Fruit fly (Drosophila melanogaster) whole organism, embryonic: ENCODE data around the gene Hrb27C.

Experiments
- Ada2b ChIP-seq: fragments of 200-800 bp; sonication (Bioruptor generic); IDR thresholded peaks from 2 replicates; pipeline ENCODE4 v1.3.6; 2022; ENCODE audit warnings: missing biosample characterization, missing genetic modification characterization
- B-H2 ChIP-seq: fragments of 200-800 bp; sonication (Bioruptor generic); optimal IDR thresholded peaks from 2 replicates; lab custom pipeline; 2018; ENCODE audit warnings: missing biosample characterization, mild to moderate bottlenecking, missing genetic modification characterization
- CG10366 ChIP-seq: fragments of 200-800 bp; sonication (Bioruptor generic); IDR thresholded peaks from 2 replicates; pipeline ENCODE4 v1.3.6; 2022; ENCODE audit warnings: missing biosample characterization, missing genetic modification characterization
- CG10431 ChIP-seq: fragments of 200-800 bp; sonication (Bioruptor generic); optimal IDR thresholded peaks from 3 replicates; lab custom pipeline; 2018; ENCODE audit warnings: missing biosample characterization, mild to moderate bottlenecking, missing genetic modification characterization
- CG12219 ChIP-seq: fragments of 200-800 bp; sonication (Bioruptor generic); optimal IDR thresholded peaks from 3 replicates; lab custom pipeline; 2018; ENCODE audit warnings: missing biosample characterization, mild to moderate bottlenecking, missing genetic modification characterization
- CG13296 ChIP-seq: fragments of 200-800 bp; sonication (Bioruptor generic); optimal IDR thresholded peaks from 3 replicates; lab custom pipeline; 2018; ENCODE audit warnings: missing biosample characterization, mild to moderate bottlenecking, missing genetic modification characterization
- CG14014 ChIP-seq: fragments of 200-800 bp; sonication (Bioruptor generic); IDR thresholded peaks from 2 replicates; pipeline ENCODE4 v1.3.6; 2022; ENCODE audit warnings: missing biosample characterization, missing genetic modification characterization
- CG14965 ChIP-seq: fragments of 200-800 bp; sonication (Bioruptor generic); optimal IDR thresholded peaks from 2 replicates; lab custom pipeline; 2016; ENCODE audit warnings: missing biosample characterization, missing genetic modification characterization, borderline replicate concordance
- CG15514 ChIP-seq: fragments of 200-800 bp; sonication (Bioruptor generic); optimal IDR thresholded peaks from 3 replicates; lab custom pipeline; 2017; ENCODE audit warnings: missing biosample characterization, missing genetic modification characterization, mild to moderate bottlenecking, moderate library complexity, missing genetic modification reagents
- CG15696 ChIP-seq: fragments of 200-800 bp; sonication (Bioruptor generic); optimal IDR thresholded peaks from 2 replicates; lab custom pipeline; 2019; ENCODE audit warnings: missing biosample characterization, mild to moderate bottlenecking, missing genetic modification characterization, moderate library complexity
- CG16815 ChIP-seq: fragments of 200-800 bp; sonication (Bioruptor generic); optimal IDR thresholded peaks from 3 replicates; lab custom pipeline; 2017; ENCODE audit warnings: missing biosample characterization, mild to moderate bottlenecking, missing genetic modification characterization
- CG18011 ChIP-seq: fragments of 200-800 bp; sonication (Bioruptor generic); optimal IDR thresholded peaks from 2 replicates; lab custom pipeline; 2017; ENCODE audit warnings: missing biosample characterization, missing genetic modification characterization, mild to moderate bottlenecking, moderate library complexity, missing genotype
- CG2116 ChIP-seq: fragments of 200-800 bp; sonication (Bioruptor generic); optimal IDR thresholded peaks from 3 replicates; lab custom pipeline; 2018; ENCODE audit warnings: missing biosample characterization, mild to moderate bottlenecking, missing genetic modification characterization
- CG33557 ChIP-seq: fragments of 200-800 bp; sonication (Bioruptor generic); optimal IDR thresholded peaks from 2 replicates; lab custom pipeline; 2019; ENCODE audit warnings: missing biosample characterization, mild to moderate bottlenecking, missing genetic modification characterization, moderate library complexity
- CG4328 ChIP-seq: fragments of 200-800 bp; sonication (Bioruptor generic); optimal IDR thresholded peaks from 3 replicates; lab custom pipeline; 2017; ENCODE audit warnings: missing biosample characterization, missing genetic modification reagents, missing genetic modification characterization
- CG4360 ChIP-seq: fragments of 200-800 bp; sonication (Bioruptor generic); IDR thresholded peaks from 2 replicates; pipeline ENCODE4 v1.3.6; 2022; ENCODE audit warnings: missing biosample characterization, missing genetic modification characterization
- CG4820 ChIP-seq: fragments of 200-800 bp; sonication (Bioruptor generic); optimal IDR thresholded peaks from 3 replicates; lab custom pipeline; 2016; ENCODE audit warnings: missing biosample characterization, missing genetic modification characterization
- CG7271 ChIP-seq: fragments of 200-800 bp; sonication (Bioruptor generic); optimal IDR thresholded peaks from 2 replicates; lab custom pipeline; 2018; ENCODE audit warnings: missing biosample characterization, mild to moderate bottlenecking, missing genetic modification characterization, moderate library complexity
- CG7839 ChIP-seq: fragments of 200-800 bp; sonication (Bioruptor generic); optimal IDR thresholded peaks from 3 replicates; lab custom pipeline; 2018; ENCODE audit warnings: missing biosample characterization, mild to moderate bottlenecking, missing genetic modification characterization, moderate library complexity
- CG9797 ChIP-seq: fragments of 200-800 bp; sonication (Bioruptor generic); optimal IDR thresholded peaks from 3 replicates; lab custom pipeline; 2018; ENCODE audit warnings: missing biosample characterization, mild to moderate bottlenecking, missing genetic modification characterization
- Chrac-16 ChIP-seq: fragments of 200-800 bp; sonication (Bioruptor generic); optimal IDR thresholded peaks from 3 replicates; lab custom pipeline; 2016; ENCODE audit warnings: missing biosample characterization, missing genetic modification characterization
- CoRest ChIP-seq: fragments of 200-800 bp; sonication (Bioruptor generic); optimal IDR thresholded peaks from 3 replicates; lab custom pipeline; 2018; ENCODE audit warnings: missing biosample characterization, mild to moderate bottlenecking, missing genetic modification characterization, moderate library complexity
- E2f1 ChIP-seq: fragments of 200-800 bp; sonication (Bioruptor generic); IDR thresholded peaks from 2 replicates; pipeline ENCODE4 v1.3.6; 2022; ENCODE audit warnings: missing biosample characterization, missing genetic modification characterization
- Ets65A ChIP-seq: fragments of 200-800 bp; sonication (Bioruptor generic); peaks from one replicate; lab custom pipeline; 2016; ENCODE audit warnings: missing biosample characterization, missing genetic modification characterization
- Fer1 ChIP-seq: fragments of 200-800 bp; sonication (Bioruptor generic); optimal IDR thresholded peaks from 2 replicates; lab custom pipeline; 2017; ENCODE audit warnings: missing biosample characterization, mild to moderate bottlenecking, missing genetic modification characterization
- Fer2 ChIP-seq: fragments of 200-800 bp; sonication (Bioruptor generic); optimal IDR thresholded peaks from 2 replicates; lab custom pipeline; 2018; ENCODE audit warnings: missing biosample characterization, mild to moderate bottlenecking, missing genetic modification characterization, moderate library complexity
- H2.0 ChIP-seq: fragments of 200-800 bp; sonication (Bioruptor generic); IDR thresholded peaks from 2 replicates; pipeline ENCODE4 v1.3.6; 2022; ENCODE audit warnings: missing biosample characterization, missing genetic modification characterization
- HHEX ChIP-seq: fragments of 200-800 bp; sonication (Bioruptor generic); optimal IDR thresholded peaks from 3 replicates; lab custom pipeline; 2017; ENCODE audit warnings: missing biosample characterization, mild to moderate bottlenecking, missing genetic modification characterization, missing genetic modification reagents
- Jarid2 ChIP-seq: fragments of 200-800 bp; sonication (Bioruptor generic); optimal IDR thresholded peaks from 3 replicates; lab custom pipeline; 2017; ENCODE audit warnings: mild to moderate bottlenecking, missing biosample characterization, missing genetic modification reagents, missing genetic modification characterization
- MESR4 ChIP-seq: fragments of 200-800 bp; sonication (Bioruptor generic); optimal IDR thresholded peaks from 2 replicates; lab custom pipeline; 2018; ENCODE audit warnings: missing biosample characterization, mild to moderate bottlenecking, missing genetic modification characterization, moderate library complexity
- Med ChIP-seq: fragments of 200-800 bp; sonication (Bioruptor generic); peaks from one replicate; lab custom pipeline; 2016; ENCODE audit warnings: missing biosample characterization, missing genetic modification characterization, mild to moderate bottlenecking, inconsistent platforms, moderate library complexity
- Nf-YB ChIP-seq: fragments of 200-800 bp; sonication (Bioruptor generic); optimal IDR thresholded peaks from 3 replicates; lab custom pipeline; 2019; ENCODE audit warnings: missing biosample characterization, mild to moderate bottlenecking, missing genetic modification characterization, moderate library complexity
- Oli ChIP-seq: fragments of 200-800 bp; sonication (Bioruptor generic); optimal IDR thresholded peaks from 2 replicates; lab custom pipeline; 2018; ENCODE audit warnings: missing biosample characterization, mild to moderate bottlenecking, missing genetic modification characterization, moderate library complexity
- Six4 ChIP-seq: fragments of 200-800 bp; sonication (Bioruptor generic); optimal IDR thresholded peaks from 2 replicates; lab custom pipeline; 2016; ENCODE audit warnings: missing biosample characterization, missing genetic modification characterization
- Sox102F ChIP-seq: fragments of 200-800 bp; sonication (Bioruptor generic); optimal IDR thresholded peaks from 2 replicates; lab custom pipeline; 2018; ENCODE audit warnings: missing biosample characterization, mild to moderate bottlenecking, missing genetic modification characterization, moderate library complexity
- Stat92E ChIP-seq, 3 experiments: fragments of >200 bp in 2 of 3; fragments of 200-800 bp in 1 of 3; sonication (Bioruptor generic) in 1 of 3; optimal IDR thresholded peaks; 2 replicates each; lab custom pipeline; 2017 to 2019; ENCODE audit warnings: missing biosample characterization in 3 of 3, missing genetic modification characterization in 3 of 3, mild to moderate bottlenecking in 1 of 3, moderate library complexity in 1 of 3
- Xbp1 ChIP-seq: fragments of 200-800 bp; sonication (Bioruptor generic); optimal IDR thresholded peaks from 3 replicates; lab custom pipeline; 2016; ENCODE audit warnings: missing biosample characterization, mild to moderate bottlenecking, missing genetic modification characterization
- chinmo ChIP-seq: fragments of 200-800 bp; sonication (Bioruptor generic); IDR thresholded peaks from 4 replicates; pipeline ENCODE4 v1.3.6; 2022; ENCODE audit warnings: missing biosample characterization, missing genetic modification characterization; ENCODE audit not compliant: partially characterized antibody
- fd3F ChIP-seq: fragments of 200-800 bp; sonication (Bioruptor generic); optimal IDR thresholded peaks from 2 replicates; lab custom pipeline; 2018; ENCODE audit warnings: missing biosample characterization, mild to moderate bottlenecking, missing genetic modification characterization, moderate library complexity
- ind ChIP-seq: fragments of 200-800 bp; sonication (Bioruptor generic); optimal IDR thresholded peaks from 3 replicates; lab custom pipeline; 2016; ENCODE audit warnings: missing biosample characterization, missing genetic modification characterization
- kay ChIP-seq: fragments of 200-800 bp; sonication (Bioruptor generic); optimal IDR thresholded peaks from 2 replicates; lab custom pipeline; 2016; ENCODE audit warnings: missing biosample characterization, missing genetic modification characterization
- ken ChIP-seq: fragments of 200-800 bp; sonication (Bioruptor generic); IDR thresholded peaks from 3 replicates; pipeline ENCODE4 v1.3.6; 2022; ENCODE audit warnings: missing biosample characterization, missing genetic modification characterization
- lov ChIP-seq, 2 experiments: fragments of 200-800 bp in 1 of 2; fragments of >200 bp in 1 of 2; sonication (Bioruptor generic) in 1 of 2; IDR thresholded peaks in 1 of 2; optimal IDR thresholded peaks in 1 of 2; 2 replicates in 1 of 2; 3 replicates in 1 of 2; pipeline versions ENCODE4 v1.3.6 to Lab custom; 2017 to 2022; ENCODE audit warnings: missing biosample characterization in 1 of 2, missing genetic modification characterization in 1 of 2
- maf-S ChIP-seq: fragments of 200-800 bp; sonication (Bioruptor generic); optimal IDR thresholded peaks from 2 replicates; lab custom pipeline; 2016; ENCODE audit warnings: missing biosample characterization, missing genetic modification characterization
- ranshi ChIP-seq: fragments of 200-800 bp; sonication (Bioruptor generic); IDR thresholded peaks from 2 replicates; pipeline ENCODE4 v1.3.6; 2022; ENCODE audit warnings: missing biosample characterization, missing genetic modification characterization
- sisA ChIP-seq: fragments of 200-800 bp; sonication (Bioruptor generic); IDR thresholded peaks from 2 replicates; pipeline ENCODE4 v1.3.6; 2022; ENCODE audit warnings: missing biosample characterization, missing genetic modification characterization
- trem ChIP-seq: fragments of 200-800 bp; optimal IDR thresholded peaks from 3 replicates; lab custom pipeline; 2019; ENCODE audit warnings: missing biosample characterization, mild to moderate bottlenecking, missing genetic modification characterization, moderate library complexity
- wek ChIP-seq: fragments of 200-800 bp; sonication (Bioruptor generic); optimal IDR thresholded peaks from 3 replicates; lab custom pipeline; 2018; ENCODE audit warnings: missing biosample characterization, mild to moderate bottlenecking, missing genetic modification characterization, moderate library complexity

Hrb27C gene

dm6 chr2L:6964022-6964434 is 43.5 kb downstream of the Hrb27C start, which contains the start of the genes sip2 and Coprox (continued):
- peak; percentile 26 for TF ChIP-seq CG16815 (GFP tag; lab: Kevin White, UChicago)
- TF ChIP-seq CG4820 (GFP tag; lab: Kevin White, UChicago) = peak; percentile 27
- peak; percentile 49 for TF ChIP-seq Med (GFP tag; lab: Kevin White, UChicago)
- no peak; the same call in 1 of the 2 replicates for TF ChIP-seq Ada2b (GFP tag; lab: Robert Waterston, UW)
- peak; percentile 89 for TF ChIP-seq CG9797
- TF ChIP-seq CG7839 (tag; lab: Kevin White, UChicago) = peak; percentile 78
- TF ChIP-seq Stat92E (GFP tag; optimal IDR thresholded peaks at IDR 0.05; lab: Kevin White, UChicago) = peak in 1 of 3 experiments; percentile 15
- no peak for TF ChIP-seq lov (optimal IDR thresholded peaks at IDR 0.05; lab: Kevin White, UChicago)
- no peak for TF ChIP-seq lov (GFP tag; IDR thresholded peaks at IDR 0.05; lab: Robert Waterston, UW)
- no peak for TF ChIP-seq CG14965
- TF ChIP-seq ind (GFP tag; lab: Kevin White, UChicago) = peak; percentile 69
- TF ChIP-seq Oli = peak; percentile 37
- peak; percentile 59 for TF ChIP-seq CG14014 (GFP tag; lab: Robert Waterston, UW)
- peak; percentile 62 for TF ChIP-seq CG2116 (GFP tag; lab: Kevin White, UChicago)
- TF ChIP-seq Nf-YB (GFP tag; lab: Kevin White, UChicago) = peak; percentile 60
- TF ChIP-seq chinmo (GFP tag; lab: Robert Waterston, UW) = 0 out of 4 replicates have a peak, but pooled peaks have one; percentile 22
- peak; percentile 71 for TF ChIP-seq CG13296 (GFP tag; lab: Kevin White, UChicago)
- peak; percentile 52 for TF ChIP-seq CG18011 (GFP tag; lab: Kevin White, UChicago)
- TF ChIP-seq CG15514 (GFP tag; lab: Kevin White, UChicago) = peak; percentile 72
- TF ChIP-seq sisA = peak; percentile 43; the same call in 1 of the 2 replicates
- TF ChIP-seq ken (GFP tag; lab: Robert Waterston, UW) = no peak
- peak; percentile 41 for TF ChIP-seq E2f1 (GFP tag; lab: Robert Waterston, UW)
- no peak for TF ChIP-seq CG4360 (GFP tag; lab: Robert Waterston, UW)
- TF ChIP-seq Ets65A = peak; percentile 67
- TF ChIP-seq Jarid2 = no peak
- peak; percentile 95 for TF ChIP-seq wek (GFP tag; lab: Kevin White, UChicago)
- peak; percentile 76 for TF ChIP-seq CG15696 (tag; lab: Kevin White, UChicago)
- TF ChIP-seq fd3F (GFP tag; lab: Kevin White, UChicago) = peak; percentile 50
- TF ChIP-seq CG12219 = peak; percentile 11
- TF ChIP-seq Chrac-16 (GFP tag; lab: Kevin White, UChicago) = peak; percentile 50
- TF ChIP-seq CG7271 (tag; lab: Kevin White, UChicago) = peak; percentile 62
- TF ChIP-seq CG10431 = peak; percentile 75
- TF ChIP-seq trem = peak; percentile 80
- TF ChIP-seq CG33557 (GFP tag; lab: Kevin White, UChicago) = peak; percentile 62
- peak; percentile 68 for TF ChIP-seq Fer1 (GFP tag; lab: Kevin White, UChicago)
- TF ChIP-seq B-H2 (GFP tag; lab: Kevin White, UChicago) = peak; percentile 55
- peak; percentile 48 for TF ChIP-seq H2.0
- TF ChIP-seq MESR4 = no peak
- TF ChIP-seq Sox102F (GFP tag; lab: Kevin White, UChicago) = no peak
- peak; percentile 69 for TF ChIP-seq Xbp1 (GFP tag; lab: Kevin White, UChicago)
- TF ChIP-seq kay (GFP tag; lab: Kevin White, UChicago) = peak; percentile 31
- peak; percentile 33 for TF ChIP-seq Six4 (GFP tag; lab: Kevin White, UChicago)
- peak; percentile 54; the same call in 1 of the 2 replicates for TF ChIP-seq ranshi (GFP tag; lab: Robert Waterston, UW)
- peak; percentile 85 for TF ChIP-seq CoRest
- peak; percentile 39; the same call in 1 of the 2 replicates for TF ChIP-seq CG10366 (GFP tag; lab: Robert Waterston, UW)
- TF ChIP-seq HHEX = peak; percentile 29
- peak; percentile 53 for TF ChIP-seq Fer2
- TF ChIP-seq CG4328 = peak; percentile 47
- TF ChIP-seq maf-S (GFP tag; lab: Kevin White, UChicago) = no peak
